Worm (Caenorhabditis elegans) whole organism, young adult: Measurements from ENCODE around the gene atx-2.

Source experiments
- B0261.1 ChIP-seq: sonication (generic microtip); optimal IDR thresholded peaks from 2 replicates; lab custom pipeline; 2016; ENCODE audit warnings: mild to moderate bottlenecking, missing genetic modification characterization, moderate library complexity, missing compliant biosample characterization
- B0336.3 ChIP-seq: fragments of 200-800 bp; sonication (Bioruptor generic); IDR thresholded peaks from 2 replicates; pipeline ENCODE4 v1.3.6; 2022; ENCODE audit warnings: missing genetic modification characterization, missing compliant biosample characterization
- F33H1.4 ChIP-seq: fragments of 200-800 bp; sonication (Bioruptor generic); IDR thresholded peaks from 2 replicates; pipeline ENCODE4 v1.3.6; 2022; ENCODE audit warnings: missing genetic modification reagents, missing genetic modification characterization, missing compliant biosample characterization
- F37B4.10 ChIP-seq: fragments of 200-800 bp; sonication (Bioruptor generic); IDR thresholded peaks from 2 replicates; pipeline ENCODE4 v1.3.6; 2022; ENCODE audit warnings: missing genetic modification characterization, missing compliant biosample characterization
- F49E8.2 ChIP-seq: sonication (generic microtip); optimal IDR thresholded peaks from 3 replicates; lab custom pipeline; 2017; ENCODE audit warnings: missing genetic modification characterization, mild to moderate bottlenecking, missing compliant biosample characterization, antibody characterized with exemption, moderate library complexity; ENCODE audit not compliant: insufficient read depth
- F52B5.7 ChIP-seq: sonication (generic microtip); optimal IDR thresholded peaks from 2 replicates; lab custom pipeline; 2016; ENCODE audit warnings: mild to moderate bottlenecking, missing genetic modification characterization, missing compliant biosample characterization
- F57A8.1 ChIP-seq: fragments of 200-800 bp; sonication (Bioruptor generic); optimal IDR thresholded peaks from 2 replicates; lab custom pipeline; 2018; ENCODE audit warnings: mild to moderate bottlenecking, missing genetic modification characterization, moderate library complexity, missing compliant biosample characterization
- K11D2.4 ChIP-seq: fragments of 200-800 bp; sonication (Bioruptor generic); IDR thresholded peaks from 2 replicates; pipeline ENCODE4 v1.3.6; 2022; ENCODE audit warnings: missing genetic modification reagents, missing genetic modification characterization, missing compliant biosample characterization
- K12H6.12 ChIP-seq: fragments of 200-800 bp; sonication (Bioruptor generic); optimal IDR thresholded peaks from 2 replicates; lab custom pipeline; 2018; ENCODE audit warnings: mild to moderate bottlenecking, missing genetic modification characterization, missing compliant biosample characterization
- T26A5.8 ChIP-seq: sonication (generic microtip); optimal IDR thresholded peaks from 2 replicates; lab custom pipeline; 2016; ENCODE audit warnings: missing genetic modification characterization, missing compliant biosample characterization
- Y79H2A.3 ChIP-seq: fragments of 200-800 bp; sonication (Bioruptor generic); conservative IDR thresholded peaks from 2 replicates; pipeline ENCODE4 v1.3.6; 2022; ENCODE audit warnings: missing genetic modification reagents, missing genetic modification characterization, missing compliant biosample characterization
- ZK185.1 ChIP-seq: sonication (generic microtip); optimal IDR thresholded peaks from 2 replicates; lab custom pipeline; 2016; ENCODE audit warnings: mild to moderate bottlenecking, missing genetic modification characterization, missing compliant biosample characterization; ENCODE audit not compliant: poor library complexity, severe bottlenecking
- akir-1 ChIP-seq: fragments of 200-800 bp; sonication (Bioruptor generic); optimal IDR thresholded peaks from 2 replicates; lab custom pipeline; 2018; ENCODE audit warnings: mild to moderate bottlenecking, missing genetic modification characterization, moderate library complexity, missing compliant biosample characterization
- ama-1 ChIP-seq, 3 experiments: fragments of 150-350 bp in 1 of 3; sonication (generic microtip) in 2 of 3; optimal IDR thresholded peaks; 2 replicates each; lab custom pipeline; 2014 to 2018; ENCODE audit warnings: missing biosample characterization in 2 of 3, missing genetic modification characterization in 2 of 3, missing genetic modification reagents in 2 of 3
- attf-3 ChIP-seq: fragments of 200-800 bp; sonication (Bioruptor generic); conservative IDR thresholded peaks from 2 replicates; pipeline ENCODE4 v1.3.6; 2022; ENCODE audit warnings: missing genetic modification reagents, missing genetic modification characterization, missing compliant biosample characterization
- attf-5 ChIP-seq: fragments of 200-800 bp; sonication (Bioruptor generic); optimal IDR thresholded peaks from 2 replicates; lab custom pipeline; 2018; ENCODE audit warnings: mild to moderate bottlenecking, missing genetic modification characterization, missing compliant biosample characterization
- ccch-3 ChIP-seq: fragments of 200-800 bp; sonication (Bioruptor generic); optimal IDR thresholded peaks from 2 replicates; lab custom pipeline; 2018; ENCODE audit warnings: mild to moderate bottlenecking, missing genetic modification characterization, missing compliant biosample characterization
- cebp-1 ChIP-seq, 2 experiments: fragments of 200-800 bp in 1 of 2; sonication (Bioruptor generic) in 1 of 2; sonication (generic microtip) in 1 of 2; IDR thresholded peaks in 1 of 2; optimal IDR thresholded peaks in 1 of 2; 2 replicates each; pipeline versions ENCODE4 v1.3.6 to Lab custom; 2017 to 2022; ENCODE audit warnings: missing compliant biosample characterization in 2 of 2, missing genetic modification characterization in 2 of 2, mild to moderate bottlenecking in 1 of 2, missing genetic modification reagents in 1 of 2, moderate library complexity in 1 of 2
- ceh-40 ChIP-seq: fragments of 200-800 bp; sonication (Bioruptor generic); IDR thresholded peaks from 2 replicates; pipeline ENCODE4 v1.3.6; 2022; ENCODE audit warnings: missing genetic modification characterization, missing compliant biosample characterization
- ceh-79 ChIP-seq: sonication (generic microtip); optimal IDR thresholded peaks from 2 replicates; lab custom pipeline; 2017; ENCODE audit warnings: mild to moderate bottlenecking, missing genetic modification characterization, missing compliant biosample characterization
- die-1 ChIP-seq: sonication (generic microtip); optimal IDR thresholded peaks from 2 replicates; lab custom pipeline; 2016; ENCODE audit warnings: missing genotype, mild to moderate bottlenecking, missing genetic modification characterization, missing compliant biosample characterization
- dox-1 ChIP-seq: fragments of 200-800 bp; sonication (Bioruptor generic); IDR thresholded peaks from 2 replicates; pipeline ENCODE4 v1.3.6; 2022; ENCODE audit warnings: missing genetic modification reagents, missing genetic modification characterization, missing compliant biosample characterization
- egl-44 ChIP-seq: fragments of 200-800 bp; sonication (Bioruptor generic); IDR thresholded peaks from 2 replicates; pipeline ENCODE4 v1.3.6; 2022; ENCODE audit warnings: missing genetic modification reagents, missing genetic modification characterization, missing compliant biosample characterization
- ekl-4 ChIP-seq: fragments of 200-800 bp; sonication (Bioruptor generic); IDR thresholded peaks from 2 replicates; pipeline ENCODE4 v1.3.6; 2022; ENCODE audit warnings: missing genetic modification reagents, missing genetic modification characterization, missing compliant biosample characterization
- ets-4 ChIP-seq: fragments of 200-800 bp; sonication (Bioruptor generic); optimal IDR thresholded peaks from 2 replicates; lab custom pipeline; 2018; ENCODE audit warnings: mild to moderate bottlenecking, missing genetic modification characterization, missing compliant biosample characterization
- him-1 ChIP-seq: sonication (generic microtip); optimal IDR thresholded peaks from 2 replicates; lab custom pipeline; 2016; ENCODE audit warnings: missing genotype, missing genetic modification reagents, missing genetic modification characterization, missing compliant biosample characterization
- hlh-12 ChIP-seq: sonication (generic microtip); optimal IDR thresholded peaks from 2 replicates; lab custom pipeline; 2016; ENCODE audit warnings: missing genetic modification characterization, missing compliant biosample characterization
- lin-40 ChIP-seq: sonication (generic microtip); optimal IDR thresholded peaks from 2 replicates; lab custom pipeline; 2016; ENCODE audit warnings: missing genetic modification characterization, mild to moderate bottlenecking, missing compliant biosample characterization, missing genotype, missing genetic modification reagents
- lsy-27 ChIP-seq: sonication (generic microtip); optimal IDR thresholded peaks from 2 replicates; lab custom pipeline; 2017; ENCODE audit warnings: missing genetic modification characterization, mild to moderate bottlenecking, missing compliant biosample characterization, antibody characterized with exemption, missing genotype, borderline replicate concordance; ENCODE audit not compliant: insufficient read depth
- madf-10 ChIP-seq: sonication (generic microtip); optimal IDR thresholded peaks from 2 replicates; lab custom pipeline; 2016; ENCODE audit warnings: mild to moderate bottlenecking, missing genetic modification characterization, missing compliant biosample characterization
- mcd-1 ChIP-seq: fragments of 200-800 bp; sonication (Bioruptor generic); IDR thresholded peaks from 2 replicates; pipeline ENCODE4 v1.3.6; 2022; ENCODE audit warnings: missing genetic modification reagents, missing genetic modification characterization, missing compliant biosample characterization
- mxl-1 ChIP-seq: sonication (generic microtip); optimal IDR thresholded peaks from 2 replicates; lab custom pipeline; 2016; ENCODE audit warnings: missing genetic modification characterization, missing compliant biosample characterization
- nhr-179 ChIP-seq: sonication (generic microtip); optimal IDR thresholded peaks from 2 replicates; lab custom pipeline; 2016; ENCODE audit warnings: mild to moderate bottlenecking, missing genetic modification characterization, missing compliant biosample characterization
- nhr-80 ChIP-seq: sonication (generic microtip); optimal IDR thresholded peaks from 2 replicates; lab custom pipeline; 2016; ENCODE audit warnings: missing genetic modification characterization, missing compliant biosample characterization
- pha-4 ChIP-seq: fragments of 150-350 bp; sonication (generic microtip); optimal IDR thresholded peaks from 2 replicates; lab custom pipeline; 2014; ENCODE audit warnings: missing biosample characterization, missing genetic modification reagents, missing genetic modification characterization
- repo-1 ChIP-seq: sonication (generic microtip); optimal IDR thresholded peaks from 2 replicates; lab custom pipeline; 2017; ENCODE audit warnings: mild to moderate bottlenecking, missing genetic modification characterization, missing compliant biosample characterization
- snpc-1.1 ChIP-seq: sonication (generic microtip); optimal IDR thresholded peaks from 2 replicates; lab custom pipeline; 2017; ENCODE audit warnings: missing genetic modification characterization, mild to moderate bottlenecking, missing compliant biosample characterization, antibody characterized with exemption, moderate library complexity, missing genotype, missing genetic modification reagents; ENCODE audit not compliant: insufficient read depth
- snpc-1.3 ChIP-seq: sonication (generic microtip); optimal IDR thresholded peaks from 2 replicates; lab custom pipeline; 2017; ENCODE audit warnings: missing genetic modification characterization, mild to moderate bottlenecking, missing compliant biosample characterization, antibody characterized with exemption, moderate library complexity, missing genotype, missing genetic modification reagents; ENCODE audit not compliant: insufficient read depth
- somi-1 ChIP-seq: fragments of 200-800 bp; sonication (Bioruptor generic); optimal IDR thresholded peaks from 2 replicates; lab custom pipeline; 2018; ENCODE audit warnings: mild to moderate bottlenecking, missing genetic modification characterization, missing compliant biosample characterization
- tlf-1 ChIP-seq: fragments of 200-800 bp; sonication (Bioruptor generic); optimal IDR thresholded peaks from 2 replicates; lab custom pipeline; 2018; ENCODE audit warnings: mild to moderate bottlenecking, missing genetic modification characterization, missing compliant biosample characterization
- zfh-2 ChIP-seq: fragments of 200-800 bp; sonication (Bioruptor generic); conservative IDR thresholded peaks from 2 replicates; pipeline ENCODE4 v1.3.6; 2022; ENCODE audit warnings: missing genetic modification reagents, missing genetic modification characterization, missing compliant biosample characterization
- ztf-18 ChIP-seq: sonication (generic microtip); optimal IDR thresholded peaks from 2 replicates; lab custom pipeline; 2016; ENCODE audit warnings: missing genotype, mild to moderate bottlenecking, missing genetic modification characterization, missing compliant biosample characterization
- ztf-22 ChIP-seq: fragments of 200-800 bp; sonication (Bioruptor generic); optimal IDR thresholded peaks from 2 replicates; lab custom pipeline; 2018; ENCODE audit warnings: mild to moderate bottlenecking, missing genetic modification characterization, moderate library complexity, missing compliant biosample characterization
- ztf-26 ChIP-seq: sonication (generic microtip); optimal IDR thresholded peaks from 2 replicates; lab custom pipeline; 2017; ENCODE audit warnings: missing genetic modification characterization, missing compliant biosample characterization
- ztf-28 ChIP-seq: fragments of 200-800 bp; sonication (Bioruptor generic); IDR thresholded peaks from 2 replicates; pipeline ENCODE4 v1.3.6; 2022; ENCODE audit warnings: missing genetic modification reagents, missing genetic modification characterization, missing compliant biosample characterization

The atx-2 gene

ce11 chrIII:10462935-10463548 lies 1.9 kb downstream of the atx-2 start:
- TF ChIP-seq zfh-2 (GFP tag; lab: Robert Waterston, UW) = peak; percentile 56; the same call in 1 of the 2 replicates
- TF ChIP-seq mcd-1 (GFP tag; lab: Robert Waterston, UW) = no peak
- no peak for TF ChIP-seq attf-3 (GFP tag; lab: Robert Waterston, UW)
- no peak for TF ChIP-seq ccch-3 (GFP tag; lab: Kevin White, UChicago)
- no peak for TF ChIP-seq repo-1 (tag; lab: Kevin White, UChicago)
- TF ChIP-seq akir-1 (GFP tag; lab: Kevin White, UChicago) = no peak

- TF ChIP-seq ets-4 (GFP tag; lab: Kevin White, UChicago) (no peak), lsy-27 (tag; lab: Kevin White, UChicago) (no peak), nhr-179 (tag; lab: Kevin White, UChicago) (no peak), ztf-26 (tag; lab: Kevin White, UChicago) (peak; percentile 28), him-1 (no peak), F52B5.7 (tag; lab: Kevin White, UChicago) (no peak), F37B4.10 (GFP tag; lab: Robert Waterston, UW) (no peak), egl-44 (GFP tag; lab: Robert Waterston, UW) (no peak), ztf-18 (tag; lab: Kevin White, UChicago) (no peak), lin-40 (peak; percentile 38), ekl-4 (GFP tag; lab: Robert Waterston, UW) (peak; percentile 18; the same call in 1 of the 2 replicates), F33H1.4 (GFP tag; lab: Robert Waterston, UW) (no peak), pha-4 (no peak), tlf-1 (GFP tag; lab: Kevin White, UChicago) (no peak), cebp-1 (GFP tag; IDR thresholded peaks at IDR 0.05; lab: Robert Waterston, UW) (no peak; the same call in 1 of the 2 replicates), cebp-1 (tag; optimal IDR thresholded peaks at IDR 0.05; lab: Kevin White, UChicago) (peak; percentile 78), K11D2.4 (GFP tag; lab: Robert Waterston, UW) (no peak), dox-1 (GFP tag; lab: Robert Waterston, UW) (no peak), die-1 (tag; lab: Kevin White, UChicago) (no peak), snpc-1.1 (tag; lab: Kevin White, UChicago) (no peak), ZK185.1 (no peak), Y79H2A.3 (GFP tag; lab: Robert Waterston, UW) (no peak), nhr-80 (tag; lab: Kevin White, UChicago) (peak; percentile 45), ztf-22 (GFP tag; lab: Kevin White, UChicago) (no peak), F49E8.2 (no peak), F57A8.1 (GFP tag; lab: Kevin White, UChicago) (no peak), mxl-1 (tag; lab: Kevin White, UChicago) (no peak), ztf-28 (no peak), madf-10 (tag; lab: Kevin White, UChicago) (no peak), ceh-79 (tag; lab: Kevin White, UChicago) (no peak), ceh-40 (GFP tag; lab: Robert Waterston, UW) (no peak), attf-5 (GFP tag; lab: Kevin White, UChicago) (peak; percentile 83), snpc-1.3 (tag; lab: Kevin White, UChicago) (no peak), T26A5.8 (tag; lab: Kevin White, UChicago) (no peak), B0261.1 (tag; lab: Kevin White, UChicago) (no peak), hlh-12 (tag; lab: Kevin White, UChicago) (no peak), ama-1 (optimal IDR thresholded peaks at IDR 0.05; lab: Kevin White, UChicago) (no peak), ama-1 (GFP tag; optimal IDR thresholded peaks at IDR 0.05; lab: Kevin White, UChicago) (peak in 1 of 2 experiments; percentile 9), somi-1 (GFP tag; lab: Kevin White, UChicago) (no peak), mcd-1 (GFP tag; lab: Robert Waterston, UW) (peak; percentile 24; the same call in 1 of the 2 replicates), zfh-2 (GFP tag; lab: Robert Waterston, UW) (no peak), B0336.3 (GFP tag; lab: Robert Waterston, UW) (no peak), K12H6.12 (tag; lab: Kevin White, UChicago) (no peak)
- TF ChIP-seq, all 124 proteins: peak for 8
These were observed 2.5 kb downstream of the atx-2 start for ce11 chrIII:10463653-10464052.
